Worm (Caenorhabditis elegans) whole organism, L4 larva: ENCODE measurements around the gene rrsr-1.

ENCODE experiments used
- F49E8.2 ChIP-seq: sonication (generic microtip); optimal IDR thresholded peaks from 2 replicates; lab custom pipeline; 2016; ENCODE audit warnings: missing compliant biosample characterization, mild to moderate bottlenecking, missing genetic modification characterization, borderline replicate concordance
- R02D3.7 ChIP-seq: fragments of 150-350 bp; sonication (generic microtip); optimal IDR thresholded peaks from 3 replicates; lab custom pipeline; 2014; ENCODE audit warnings: missing biosample characterization, missing genetic modification characterization
- T26A8.4 ChIP-seq: fragments of 200-800 bp; sonication (Bioruptor generic); IDR thresholded peaks from 2 replicates; pipeline ENCODE4 v1.3.6; 2022; ENCODE audit warnings: missing genetic modification characterization, missing compliant biosample characterization
- Y105C5A.15 ChIP-seq: fragments of 200-800 bp; sonication (Bioruptor generic); IDR thresholded peaks from 2 replicates; pipeline ENCODE4 v1.3.6; 2022; ENCODE audit warnings: missing genetic modification characterization, missing compliant biosample characterization
- Y48G9A.11 ChIP-seq: fragments of 200-800 bp; sonication (Bioruptor generic); IDR thresholded peaks from 2 replicates; pipeline ENCODE4 v1.3.6; 2022; ENCODE audit warnings: missing genetic modification reagents, missing genetic modification characterization, missing compliant biosample characterization
- ZK337.2 ChIP-seq: fragments of 200-800 bp; sonication (Bioruptor generic); IDR thresholded peaks from 2 replicates; pipeline ENCODE4 v1.3.6; 2022; ENCODE audit warnings: missing genetic modification reagents, missing genetic modification characterization, missing compliant biosample characterization
- ZK546.5 ChIP-seq, 2 experiments: sonication (generic microtip); optimal IDR thresholded peaks; 2 replicates each; lab custom pipeline; 2017; ENCODE audit warnings: missing biosample characterization in 2 of 2, missing genetic modification characterization in 2 of 2
- ama-1 ChIP-seq: fragments of 150-350 bp; optimal IDR thresholded peaks from 2 replicates; lab custom pipeline; 2014; ENCODE audit warnings: inconsistent platforms, mixed read lengths
- ceh-28 ChIP-seq: fragments of 150-350 bp; optimal IDR thresholded peaks from 2 replicates; lab custom pipeline; 2014; ENCODE audit warnings: missing biosample characterization, missing genetic modification reagents, missing genetic modification characterization
- ceh-32 ChIP-seq: sonication (generic microtip); optimal IDR thresholded peaks from 2 replicates; lab custom pipeline; 2016; ENCODE audit warnings: mild to moderate bottlenecking, missing genetic modification characterization, missing compliant biosample characterization; ENCODE audit not compliant: poor library complexity
- ces-1 ChIP-seq: fragments of 150-350 bp; sonication (generic microtip); optimal IDR thresholded peaks from 4 replicates; lab custom pipeline; 2014; ENCODE audit warnings: missing biosample characterization, missing genetic modification reagents, missing genetic modification characterization
- ctbp-1 ChIP-seq: fragments of 200-800 bp; sonication (Bioruptor generic); IDR thresholded peaks from 2 replicates; pipeline ENCODE4 v1.3.6; 2022; ENCODE audit warnings: missing genetic modification reagents, missing genetic modification characterization, missing compliant biosample characterization
- daf-19 ChIP-seq: fragments of 200-800 bp; sonication (Bioruptor generic); conservative IDR thresholded peaks from 2 replicates; pipeline ENCODE4 v1.3.6; 2022; ENCODE audit warnings: missing genetic modification characterization, missing compliant biosample characterization
- dmd-6 ChIP-seq: fragments of 200-800 bp; sonication (Bioruptor generic); IDR thresholded peaks from 2 replicates; pipeline ENCODE4 v1.3.6; 2022; ENCODE audit warnings: missing genetic modification reagents, missing genetic modification characterization, missing compliant biosample characterization
- dmd-9 ChIP-seq: fragments of 200-800 bp; sonication (Bioruptor generic); IDR thresholded peaks from 2 replicates; pipeline ENCODE4 v1.3.6; 2022; ENCODE audit warnings: missing genetic modification reagents, missing genetic modification characterization, missing compliant biosample characterization
- dpl-1 ChIP-seq: fragments of 150-350 bp; optimal IDR thresholded peaks from 2 replicates; lab custom pipeline; 2014; ENCODE audit warnings: missing biosample characterization, missing genetic modification reagents, missing genetic modification characterization
- egl-27 ChIP-seq: sonication (generic microtip); optimal IDR thresholded peaks from 3 replicates; lab custom pipeline; 2017; ENCODE audit warnings: missing biosample characterization, missing genetic modification reagents, missing genetic modification characterization
- fkh-10 ChIP-seq: fragments of 150-350 bp; optimal IDR thresholded peaks from 2 replicates; lab custom pipeline; 2014; ENCODE audit warnings: missing biosample characterization, missing genetic modification reagents, missing genetic modification characterization
- hif-1 ChIP-seq, 2 experiments: sonication (generic microtip); optimal IDR thresholded peaks; 2 replicates each; lab custom pipeline; 2016 to 2017; ENCODE audit warnings: missing compliant biosample characterization in 2 of 2, missing genetic modification characterization in 2 of 2, missing genetic modification reagents in 2 of 2, missing genotype in 2 of 2, mild to moderate bottlenecking in 1 of 2
- lim-7 ChIP-seq: fragments of 200-800 bp; sonication (Bioruptor generic); IDR thresholded peaks from 2 replicates; pipeline ENCODE4 v1.3.6; 2022; ENCODE audit warnings: missing genetic modification characterization, missing compliant biosample characterization
- lin-1 ChIP-seq: fragments of 200-800 bp; sonication (Bioruptor generic); IDR thresholded peaks from 2 replicates; pipeline ENCODE4 v1.3.6; 2022; ENCODE audit warnings: missing genetic modification reagents, missing genetic modification characterization, missing compliant biosample characterization
- lin-15B ChIP-seq: fragments of 150-350 bp; sonication (generic microtip); optimal IDR thresholded peaks from 3 replicates; lab custom pipeline; 2014; ENCODE audit warnings: missing biosample characterization, missing genetic modification characterization
- lin-29 ChIP-seq: fragments of 200-800 bp; sonication (Bioruptor generic); IDR thresholded peaks from 2 replicates; pipeline ENCODE4 v1.3.6; 2022; ENCODE audit warnings: missing genetic modification reagents, missing genetic modification characterization, missing compliant biosample characterization
- lin-38 ChIP-seq: fragments of 200-800 bp; sonication (Bioruptor generic); IDR thresholded peaks from 2 replicates; pipeline ENCODE4 v1.3.6; 2022; ENCODE audit warnings: missing genetic modification reagents, missing genetic modification characterization, missing compliant biosample characterization
- lin-39 ChIP-seq: fragments of 150-350 bp; optimal IDR thresholded peaks from 2 replicates; lab custom pipeline; 2014; ENCODE audit warnings: missing biosample characterization, missing genetic modification reagents, missing genetic modification characterization
- lsy-2 ChIP-seq, 2 experiments: fragments of 150-350 bp in 1 of 2; sonication (generic microtip) in 1 of 2; optimal IDR thresholded peaks; 2 replicates each; lab custom pipeline; 2014 to 2017; ENCODE audit warnings: missing biosample characterization in 2 of 2, missing genetic modification characterization in 2 of 2
- mdl-1 ChIP-seq, 2 experiments: fragments of 150-350 bp in 1 of 2; sonication (generic microtip) in 1 of 2; optimal IDR thresholded peaks; 2 replicates each; lab custom pipeline; 2014 to 2017; ENCODE audit warnings: missing biosample characterization in 2 of 2, missing genetic modification characterization in 2 of 2
- mdt-29 ChIP-seq: fragments of 200-800 bp; sonication (Bioruptor generic); IDR thresholded peaks from 2 replicates; pipeline ENCODE4 v1.3.6; 2022; ENCODE audit warnings: missing genetic modification reagents, missing genetic modification characterization, missing compliant biosample characterization
- mep-1 ChIP-seq: fragments of 150-350 bp; sonication (generic microtip); optimal IDR thresholded peaks from 3 replicates; lab custom pipeline; 2014; ENCODE audit warnings: missing biosample characterization, missing genetic modification characterization
- mxl-2 ChIP-seq: fragments of 200-800 bp; sonication (Bioruptor generic); conservative IDR thresholded peaks from 2 replicates; pipeline ENCODE4 v1.3.6; 2022; ENCODE audit warnings: missing genetic modification reagents, missing genetic modification characterization, missing compliant biosample characterization
- nhr-10 ChIP-seq: fragments of 150-350 bp; optimal IDR thresholded peaks from 2 replicates; lab custom pipeline; 2014; ENCODE audit warnings: missing biosample characterization, missing genetic modification characterization
- nhr-102 ChIP-seq: sonication (generic microtip); optimal IDR thresholded peaks from 2 replicates; lab custom pipeline; 2016; ENCODE audit warnings: mild to moderate bottlenecking, missing genetic modification characterization, moderate library complexity, missing compliant biosample characterization
- nhr-237 ChIP-seq: sonication (generic microtip); optimal IDR thresholded peaks from 2 replicates; lab custom pipeline; 2017; ENCODE audit warnings: missing biosample characterization, missing genetic modification characterization
- nhr-6 ChIP-seq: fragments of 150-350 bp; optimal IDR thresholded peaks from 2 replicates; lab custom pipeline; 2014; ENCODE audit warnings: missing biosample characterization, missing genetic modification characterization
- nhr-77 ChIP-seq: fragments of 150-350 bp; optimal IDR thresholded peaks from 2 replicates; lab custom pipeline; 2014; ENCODE audit warnings: missing biosample characterization, missing genetic modification characterization
- pha-4 ChIP-seq, 2 experiments: fragments of 150-350 bp in 1 of 2; fragments of 200-800 bp in 1 of 2; sonication (Bioruptor generic) in 1 of 2; IDR thresholded peaks in 1 of 2; optimal IDR thresholded peaks in 1 of 2; 2 replicates each; pipeline versions ENCODE4 v1.3.6 to Lab custom; 2014 to 2022; ENCODE audit warnings: missing genetic modification characterization in 2 of 2, missing genetic modification reagents in 2 of 2, missing biosample characterization in 1 of 2, missing compliant biosample characterization in 1 of 2
- php-3 ChIP-seq: fragments of 200-800 bp; sonication (Bioruptor generic); IDR thresholded peaks from 2 replicates; pipeline ENCODE4 v1.3.6; 2022; ENCODE audit warnings: missing genetic modification reagents, missing genetic modification characterization, missing compliant biosample characterization
- pqm-1 ChIP-seq: sonication (generic microtip); optimal IDR thresholded peaks from 2 replicates; lab custom pipeline; 2017; ENCODE audit warnings: missing biosample characterization, missing genetic modification characterization
- rbr-2 ChIP-seq: sonication (generic microtip); optimal IDR thresholded peaks from 2 replicates; lab custom pipeline; 2016; ENCODE audit warnings: missing genotype, missing genetic modification characterization, missing compliant biosample characterization
- sdz-12 ChIP-seq: fragments of 200-800 bp; sonication (Bioruptor generic); optimal IDR thresholded peaks from 2 replicates; lab custom pipeline; 2018; ENCODE audit warnings: mild to moderate bottlenecking, missing genetic modification characterization, missing compliant biosample characterization
- set-16 ChIP-seq: fragments of 200-800 bp; sonication (Bioruptor generic); IDR thresholded peaks from 2 replicates; pipeline ENCODE4 v1.3.6; 2022; ENCODE audit warnings: missing genetic modification reagents, missing genetic modification characterization, missing compliant biosample characterization
- spr-1 ChIP-seq: sonication (generic microtip); optimal IDR thresholded peaks from 2 replicates; lab custom pipeline; 2016; ENCODE audit warnings: mild to moderate bottlenecking, missing genetic modification characterization, missing compliant biosample characterization
- tra-1 ChIP-seq: fragments of 200-800 bp; sonication (Bioruptor generic); IDR thresholded peaks from 2 replicates; pipeline ENCODE4 v1.3.6; 2022; ENCODE audit warnings: missing genetic modification reagents, missing genetic modification characterization, missing compliant biosample characterization
- unc-62 ChIP-seq, 3 experiments: fragments of 150-350 bp in 1 of 3; sonication (generic microtip); optimal IDR thresholded peaks in 2 of 3; peaks in 1 of 3; 1 replicate in 1 of 3; 2 replicates in 2 of 3; lab custom pipeline; 2014 to 2017; ENCODE audit warnings: missing biosample characterization in 3 of 3, missing genetic modification characterization in 3 of 3, missing genetic modification reagents in 3 of 3, missing genotype in 1 of 3
- ztf-11 ChIP-seq: fragments of 150-350 bp; optimal IDR thresholded peaks from 2 replicates; lab custom pipeline; 2014; ENCODE audit warnings: missing biosample characterization, missing genetic modification characterization

The rrsr-1 gene

ce11 chrV:14419855-14420254 is 5.0 kb downstream of the rrsr-1 start:
- no peak for TF ChIP-seq nhr-77 (tag; lab: Kevin White, UChicago)
- TF ChIP-seq lin-38 (GFP tag; lab: Robert Waterston, UW), result peak; percentile 26; the same call in 1 of the 2 replicates
- TF ChIP-seq, all 104 proteins: peak for 1

ce11 chrV:14417735-14418134 is 7.1 kb downstream of the rrsr-1 start, which contains the start of the genes nxf-2 and set-31:
TSS of gene nxf-2 (minus strand) at chrV:14417835.
TSS of gene set-31 (plus strand) at chrV:14417903.
- TF ChIP-seq R02D3.7 (tag; lab: Kevin White, UChicago), result peak; percentile 39
- no peak for TF ChIP-seq T26A8.4
- TF ChIP-seq ctbp-1 (GFP tag; lab: Robert Waterston, UW), result no peak
- TF ChIP-seq ceh-28 (tag; lab: Kevin White, UChicago), result no peak
- TF ChIP-seq lsy-2 (tag; optimal IDR thresholded peaks at IDR 0.05; lab: Kevin White, UChicago), result peak in 1 of 2 experiments; percentile 19
- no peak for TF ChIP-seq lin-15B (tag; lab: Kevin White, UChicago)
- TF ChIP-seq unc-62 (GFP tag; optimal IDR thresholded peaks at IDR 0.05 in 1 of 2; lab: Kevin White, UChicago), result peak in 1 of 2 experiments; percentile 19
- no peak for TF ChIP-seq unc-62 (tag; optimal IDR thresholded peaks at IDR 0.05; lab: Kevin White, UChicago)
- no peak for TF ChIP-seq lin-1 (GFP tag; lab: Robert Waterston, UW)
- TF ChIP-seq lin-38 (GFP tag; lab: Robert Waterston, UW), result no peak
- no peak for TF ChIP-seq lin-39 (tag; lab: Kevin White, UChicago)
- no peak for TF ChIP-seq spr-1 (tag; lab: Kevin White, UChicago)

ce11 chrV:14414964-14415564 is 9.7 kb downstream of the rrsr-1 start, which contains the start of the genes nxf-1 and C15H11.11:
TSS of gene nxf-1 (minus strand) at chrV:14415014.
TSS of gene C15H11.11 (plus strand) at chrV:14415499.
- peak in 1 of 2 experiments; percentile 71 for TF ChIP-seq mdl-1 (tag; optimal IDR thresholded peaks at IDR 0.05; lab: Kevin White, UChicago)
- TF ChIP-seq dpl-1 (GFP tag; lab: Kevin White, UChicago), result peak; percentile 68
- no peak for TF ChIP-seq Y48G9A.11 (GFP tag; lab: Robert Waterston, UW)
- peak; percentile 75; the same call in 1 of the 2 replicates for TF ChIP-seq php-3
- no peak for TF ChIP-seq ZK546.5 (tag; optimal IDR thresholded peaks at IDR 0.05; lab: Kevin White, UChicago)
- TF ChIP-seq sdz-12, result no peak
- TF ChIP-seq ama-1 (lab: Kevin White, UChicago), result peak; percentile 49
- TF ChIP-seq mep-1 (tag; lab: Kevin White, UChicago), result peak; percentile 78
- TF ChIP-seq mdt-29 (GFP tag; lab: Robert Waterston, UW), result no peak
- no peak for TF ChIP-seq fkh-10
- no peak for TF ChIP-seq daf-19 (GFP tag; lab: Robert Waterston, UW)
- TF ChIP-seq mxl-2 (GFP tag; lab: Robert Waterston, UW), result no peak
- TF ChIP-seq hif-1 (tag; optimal IDR thresholded peaks at IDR 0.05; lab: Kevin White, UChicago), result peak in 1 of 2 experiments; percentile 49
- TF ChIP-seq dmd-9 (GFP tag; lab: Robert Waterston, UW), result no peak
- peak; percentile 73 for TF ChIP-seq nhr-6
- TF ChIP-seq nhr-10 (tag; lab: Kevin White, UChicago), result no peak
- peak; percentile 72 for TF ChIP-seq nhr-102 (tag; lab: Kevin White, UChicago)
- peak; percentile 35 for TF ChIP-seq spr-1 (tag; lab: Kevin White, UChicago)
- TF ChIP-seq ces-1 (GFP tag; lab: Kevin White, UChicago), result no peak
- no peak for TF ChIP-seq lim-7
- no peak for TF ChIP-seq F49E8.2 (tag; lab: Kevin White, UChicago)
- peak; percentile 33 for TF ChIP-seq pqm-1 (tag; lab: Kevin White, UChicago)
- TF ChIP-seq nhr-237 (tag; lab: Kevin White, UChicago), result no peak
- no peak for TF ChIP-seq Y105C5A.15 (GFP tag; lab: Robert Waterston, UW)
- no peak for TF ChIP-seq set-16 (GFP tag; lab: Robert Waterston, UW)
- TF ChIP-seq lin-38 (GFP tag; lab: Robert Waterston, UW), result peak; percentile 72
- no peak for TF ChIP-seq ceh-32 (tag; lab: Kevin White, UChicago)
- TF ChIP-seq egl-27 (tag; lab: Kevin White, UChicago), result no peak
- TF ChIP-seq dmd-6 (GFP tag; lab: Robert Waterston, UW), result peak; percentile 81
- TF ChIP-seq ZK337.2 (GFP tag; lab: Robert Waterston, UW), result no peak
- TF ChIP-seq rbr-2 (tag; lab: Kevin White, UChicago), result peak; percentile 14
- no peak for TF ChIP-seq pha-4 (GFP tag; IDR thresholded peaks at IDR 0.05; lab: Robert Waterston, UW)
- no peak for TF ChIP-seq pha-4 (tag; optimal IDR thresholded peaks at IDR 0.05; lab: Kevin White, UChicago)
- TF ChIP-seq ztf-11 (tag; lab: Kevin White, UChicago), result no peak
- no peak for TF ChIP-seq lin-29 (GFP tag; lab: Robert Waterston, UW)
- 0 out of 2 replicates have a peak, but pooled peaks have one; percentile 43 for TF ChIP-seq tra-1 (GFP tag; lab: Robert Waterston, UW)
